Worm (Caenorhabditis elegans) whole organism, late embryonic: ENCODE measurements around the gene gcy-12.

Experiments
- Y22D7AL.16 ChIP-seq: sonication (generic microtip); optimal IDR thresholded peaks from 2 replicates; lab custom pipeline; 2016; ENCODE audit warnings: missing genetic modification characterization, missing compliant biosample characterization
- ceh-14 ChIP-seq: sonication (generic microtip); optimal IDR thresholded peaks from 2 replicates; lab custom pipeline; 2016; ENCODE audit warnings: missing genotype, missing genetic modification characterization, missing compliant biosample characterization
- ceh-48 ChIP-seq: sonication (generic microtip); optimal IDR thresholded peaks from 2 replicates; lab custom pipeline; 2016; ENCODE audit warnings: missing genetic modification characterization, inconsistent platforms, missing compliant biosample characterization
- ceh-9 ChIP-seq: sonication (generic microtip); optimal IDR thresholded peaks from 2 replicates; lab custom pipeline; 2016; ENCODE audit warnings: mild to moderate bottlenecking, missing genetic modification characterization, inconsistent platforms, missing compliant biosample characterization
- che-1 ChIP-seq: sonication (generic microtip); optimal IDR thresholded peaks from 2 replicates; lab custom pipeline; 2016; ENCODE audit warnings: mild to moderate bottlenecking, missing genetic modification characterization, missing compliant biosample characterization
- gmeb-2 ChIP-seq: sonication (generic microtip); optimal IDR thresholded peaks from 2 replicates; lab custom pipeline; 2016; ENCODE audit warnings: missing genetic modification characterization, inconsistent platforms, missing compliant biosample characterization
- nfya-1 ChIP-seq: sonication (generic microtip); optimal IDR thresholded peaks from 2 replicates; lab custom pipeline; 2017; ENCODE audit warnings: missing genetic modification characterization, mild to moderate bottlenecking, missing compliant biosample characterization, antibody characterized with exemption, moderate library complexity
- odd-2 ChIP-seq: sonication (generic microtip); optimal IDR thresholded peaks from 2 replicates; lab custom pipeline; 2017; ENCODE audit warnings: antibody characterized with exemption, mild to moderate bottlenecking, missing genetic modification characterization, missing compliant biosample characterization
- unc-42 ChIP-seq: sonication (generic microtip); optimal IDR thresholded peaks from 2 replicates; lab custom pipeline; 2016; ENCODE audit warnings: missing genotype, missing genetic modification characterization, missing compliant biosample characterization
- unc-55 ChIP-seq: sonication (generic microtip); optimal IDR thresholded peaks from 2 replicates; lab custom pipeline; 2017; ENCODE audit warnings: missing biosample characterization, missing genetic modification reagents, missing genetic modification characterization

- TF ChIP-seq nfya-1 (tag; lab: Kevin White, UChicago) (no peak), gmeb-2 (tag; lab: Kevin White, UChicago) (no peak), ceh-14 (tag; lab: Kevin White, UChicago) (no peak), ceh-9 (tag; lab: Kevin White, UChicago) (no peak), odd-2 (no peak), unc-42 (no peak), Y22D7AL.16 (tag; lab: Kevin White, UChicago) (no peak), ceh-48 (no peak), che-1 (tag; lab: Kevin White, UChicago) (no peak), unc-55 (GFP tag; lab: Kevin White, UChicago) (no peak)
These were observed 22.7 kb upstream of the gcy-12 start, which contains the start of gene ZK622.5 for ce11 chrII:5289142-5289541.
